Fruit fly (Drosophila melanogaster): Measurements from ENCODE around the gene CG14042.

DNA sequence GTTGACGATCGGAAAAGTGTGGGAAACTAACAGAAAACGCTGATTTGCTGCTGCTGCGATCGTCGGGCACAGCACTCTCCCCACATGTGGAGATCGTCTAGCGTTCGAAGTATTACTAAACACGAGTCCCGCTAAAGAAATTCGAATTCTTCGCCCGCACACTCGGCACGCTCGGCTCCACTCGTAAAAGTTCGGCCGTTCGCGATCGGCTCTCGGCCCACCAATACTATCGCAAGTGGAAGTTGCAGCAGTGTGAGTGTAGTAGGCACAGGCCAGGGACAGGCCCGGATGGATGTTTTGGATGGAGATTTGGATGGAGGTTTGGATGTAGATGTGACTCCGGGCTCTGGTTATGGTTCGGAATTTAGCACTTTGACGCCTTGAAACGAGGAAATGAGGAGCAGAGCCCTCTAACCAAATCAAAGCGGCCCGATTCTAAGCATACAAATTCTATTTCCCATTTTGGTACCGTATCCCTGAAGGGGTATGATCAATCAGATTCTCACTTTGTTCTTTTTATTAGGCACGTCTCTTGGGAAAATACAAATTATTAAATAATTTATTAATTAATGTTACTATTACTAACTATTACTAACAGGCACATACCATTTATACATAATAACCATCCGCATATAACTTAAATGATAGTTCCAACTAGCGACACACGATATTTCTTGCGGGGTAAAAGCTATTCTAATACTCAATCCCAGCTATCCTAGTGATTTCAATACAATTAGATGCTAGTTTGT is 10.0 kb upstream of the CG14042 start:
- TF ChIP-seq CTCF (optimal IDR thresholded peaks at IDR 0.05) = no peak
- no peak for TF ChIP-seq CG8478 (optimal IDR thresholded peaks at IDR 0.05)

Measured in S2 (cell line).